Fruit fly (Drosophila melanogaster) whole organism, embryonic: ENCODE measurements around the gene CheA7a.

Source experiments
- Atf6 ChIP-seq: fragments of 200-800 bp; sonication (Bioruptor generic); IDR thresholded peaks from 2 replicates; pipeline ENCODE4 v1.3.6; 2022; ENCODE audit warnings: missing biosample characterization, missing genetic modification characterization
- Awh ChIP-seq: fragments of 200-800 bp; sonication (Bioruptor generic); IDR thresholded peaks from 2 replicates; pipeline ENCODE4, ENCODE4 v1.3.6; 2022; ENCODE audit warnings: missing biosample characterization, missing genetic modification characterization
- Bgb ChIP-seq: fragments of 200-800 bp; sonication (Bioruptor generic); IDR thresholded peaks from 2 replicates; pipeline ENCODE4 v1.3.6; 2022; ENCODE audit warnings: missing biosample characterization, missing genetic modification characterization; ENCODE audit not compliant: partially characterized antibody
- Blimp-1 ChIP-seq: fragments of 200-800 bp; sonication (Bioruptor generic); optimal IDR thresholded peaks from 3 replicates; lab custom pipeline; 2018; ENCODE audit warnings: missing biosample characterization, missing genetic modification characterization, mild to moderate bottlenecking, moderate library complexity, missing genetic modification reagents
- CG11398 ChIP-seq: fragments of 200-800 bp; sonication (Bioruptor generic); optimal IDR thresholded peaks from 2 replicates; lab custom pipeline; 2016; ENCODE audit warnings: missing biosample characterization, missing genetic modification characterization
- CG11456 ChIP-seq: fragments of 200-800 bp; sonication (Bioruptor generic); IDR thresholded peaks from 3 replicates; pipeline ENCODE4 v1.3.6; 2022; ENCODE audit warnings: missing biosample characterization, missing genetic modification characterization
- CG13624 ChIP-seq: fragments of 200-800 bp; sonication (Bioruptor generic); optimal IDR thresholded peaks from 2 replicates; lab custom pipeline; 2016; ENCODE audit warnings: missing biosample characterization, missing genetic modification characterization
- CG15011 ChIP-seq: fragments of 200-800 bp; sonication (Bioruptor generic); optimal IDR thresholded peaks from 3 replicates; lab custom pipeline; 2018; ENCODE audit warnings: missing biosample characterization, mild to moderate bottlenecking, missing genetic modification characterization
- CG17359 ChIP-seq: fragments of 200-800 bp; sonication (Bioruptor generic); optimal IDR thresholded peaks from 3 replicates; lab custom pipeline; 2018; ENCODE audit warnings: missing biosample characterization, mild to moderate bottlenecking, missing genetic modification characterization, moderate library complexity
- CG30403 ChIP-seq: fragments of 200-800 bp; sonication (Bioruptor generic); optimal IDR thresholded peaks from 3 replicates; lab custom pipeline; 2016; ENCODE audit warnings: missing biosample characterization, missing genetic modification characterization
- CG31365 ChIP-seq: fragments of 200-800 bp; sonication (Bioruptor generic); optimal IDR thresholded peaks from 2 replicates; lab custom pipeline; 2018; ENCODE audit warnings: missing biosample characterization, mild to moderate bottlenecking, missing genetic modification characterization
- CG32772 ChIP-seq: fragments of 200-800 bp; sonication (Bioruptor generic); IDR thresholded peaks from 2 replicates; pipeline ENCODE4 v1.3.6; 2022; ENCODE audit warnings: missing biosample characterization, missing genetic modification characterization
- CG3281 ChIP-seq: fragments of 200-800 bp; sonication (Bioruptor generic); optimal IDR thresholded peaks from 3 replicates; lab custom pipeline; 2017; ENCODE audit warnings: missing biosample characterization, mild to moderate bottlenecking, missing genetic modification characterization
- CG3847 ChIP-seq: fragments of 200-800 bp; sonication (Bioruptor generic); IDR thresholded peaks from 2 replicates; pipeline ENCODE4 v1.3.6; 2022; ENCODE audit warnings: missing biosample characterization, missing genetic modification characterization
- CG6683 ChIP-seq: fragments of 200-800 bp; sonication (Bioruptor generic); optimal IDR thresholded peaks from 2 replicates; lab custom pipeline; 2017; ENCODE audit warnings: missing biosample characterization, mild to moderate bottlenecking, missing genetic modification characterization, missing genetic modification reagents
- CG7786 ChIP-seq: fragments of 200-800 bp; sonication (Bioruptor generic); optimal IDR thresholded peaks from 2 replicates; lab custom pipeline; 2016; ENCODE audit warnings: missing biosample characterization, missing genetic modification characterization
- CG7928 ChIP-seq: fragments of 200-800 bp; sonication (Bioruptor generic); optimal IDR thresholded peaks from 2 replicates; lab custom pipeline; 2017; ENCODE audit warnings: missing biosample characterization, mild to moderate bottlenecking, missing genetic modification characterization
- CG9727 ChIP-seq: fragments of 200-800 bp; sonication (Bioruptor generic); optimal IDR thresholded peaks from 3 replicates; lab custom pipeline; 2017; ENCODE audit warnings: missing biosample characterization, mild to moderate bottlenecking, missing genetic modification characterization
- CG9876 ChIP-seq: fragments of 200-800 bp; sonication (Bioruptor generic); optimal IDR thresholded peaks from 2 replicates; lab custom pipeline; 2016; ENCODE audit warnings: missing biosample characterization, missing genetic modification characterization
- Dbx ChIP-seq: fragments of 200-800 bp; sonication (Bioruptor generic); IDR thresholded peaks from 3 replicates; pipeline ENCODE4 v1.3.6; 2022; ENCODE audit warnings: missing biosample characterization, missing genetic modification characterization
- Drgx ChIP-seq: fragments of 200-800 bp; sonication (Bioruptor generic); IDR thresholded peaks from 2 replicates; pipeline ENCODE4 v1.3.6; 2022; ENCODE audit warnings: missing biosample characterization, missing genetic modification characterization
- Hand ChIP-seq: fragments of 200-800 bp; sonication (Bioruptor generic); optimal IDR thresholded peaks from 2 replicates; lab custom pipeline; 2017; ENCODE audit warnings: mild to moderate bottlenecking, missing biosample characterization, missing genetic modification reagents, missing genetic modification characterization
- Hmr ChIP-seq: fragments of 200-800 bp; sonication (Bioruptor generic); optimal IDR thresholded peaks from 3 replicates; lab custom pipeline; 2017; ENCODE audit warnings: mild to moderate bottlenecking, missing biosample characterization, missing genetic modification reagents, missing genetic modification characterization
- MESR4 ChIP-seq: fragments of 200-800 bp; sonication (Bioruptor generic); optimal IDR thresholded peaks from 2 replicates; lab custom pipeline; 2018; ENCODE audit warnings: missing biosample characterization, mild to moderate bottlenecking, missing genetic modification characterization, moderate library complexity
- Meics ChIP-seq: fragments of 200-800 bp; sonication (Bioruptor generic); optimal IDR thresholded peaks from 2 replicates; lab custom pipeline; 2017; ENCODE audit warnings: missing biosample characterization, mild to moderate bottlenecking, missing genetic modification characterization
- Myb ChIP-seq: fragments of 200-800 bp; sonication (Bioruptor generic); optimal IDR thresholded peaks from 2 replicates; lab custom pipeline; 2016; ENCODE audit warnings: missing biosample characterization, missing genetic modification characterization
- NC2β ChIP-seq: fragments of 200-800 bp; sonication (Bioruptor generic); optimal IDR thresholded peaks from 2 replicates; lab custom pipeline; 2016; ENCODE audit warnings: missing biosample characterization, missing genetic modification characterization
- Oaz ChIP-seq: fragments of 200-800 bp; sonication (Bioruptor generic); IDR thresholded peaks from 2 replicates; pipeline ENCODE4 v1.3.6; 2022; ENCODE audit warnings: missing biosample characterization, missing genetic modification characterization
- Oli ChIP-seq: fragments of 200-800 bp; sonication (Bioruptor generic); optimal IDR thresholded peaks from 2 replicates; lab custom pipeline; 2018; ENCODE audit warnings: missing biosample characterization, mild to moderate bottlenecking, missing genetic modification characterization, moderate library complexity
- Usf ChIP-seq: fragments of 200-800 bp; sonication (Bioruptor generic); optimal IDR thresholded peaks from 2 replicates; lab custom pipeline; 2017; ENCODE audit warnings: missing genotype, missing biosample characterization, missing genetic modification characterization
- Xbp1 ChIP-seq: fragments of 200-800 bp; sonication (Bioruptor generic); optimal IDR thresholded peaks from 3 replicates; lab custom pipeline; 2016; ENCODE audit warnings: missing biosample characterization, mild to moderate bottlenecking, missing genetic modification characterization
- aop ChIP-seq: fragments of 200-800 bp; sonication (Bioruptor generic); IDR thresholded peaks from 2 replicates; pipeline ENCODE4 v1.3.6; 2022; ENCODE audit warnings: missing biosample characterization, missing genetic modification characterization
- bcd ChIP-seq: fragments of 200-800 bp; sonication (Bioruptor generic); optimal IDR thresholded peaks from 2 replicates; lab custom pipeline; 2017; ENCODE audit warnings: missing biosample characterization, mild to moderate bottlenecking, missing genetic modification characterization
- danr ChIP-seq: fragments of 200-800 bp; sonication (Bioruptor generic); IDR thresholded peaks from 2 replicates; pipeline ENCODE4 v1.3.6; 2022; ENCODE audit warnings: missing biosample characterization, missing genetic modification characterization
- en ChIP-seq: fragments of 200-800 bp; sonication (Bioruptor generic); optimal IDR thresholded peaks from 2 replicates; lab custom pipeline; 2016; ENCODE audit warnings: missing biosample characterization, missing genetic modification characterization
- ftz-f1 ChIP-seq: fragments of 200-800 bp; sonication (Bioruptor generic); optimal IDR thresholded peaks from 2 replicates; lab custom pipeline; 2016; ENCODE audit warnings: missing biosample characterization, missing genetic modification characterization
- her ChIP-seq: fragments of 200-800 bp; sonication (Bioruptor generic); optimal IDR thresholded peaks from 2 replicates; lab custom pipeline; 2016; ENCODE audit warnings: missing biosample characterization, missing genetic modification characterization
- jumu ChIP-seq: fragments of 200-800 bp; sonication (Bioruptor generic); optimal IDR thresholded peaks from 3 replicates; lab custom pipeline; 2016; ENCODE audit warnings: missing biosample characterization, missing genetic modification characterization
- kni ChIP-seq: fragments of 200-800 bp; sonication (Bioruptor generic); optimal IDR thresholded peaks from 3 replicates; lab custom pipeline; 2017; ENCODE audit warnings: mild to moderate bottlenecking, missing biosample characterization, missing genetic modification reagents, missing genetic modification characterization
- lov ChIP-seq, 2 experiments: fragments of 200-800 bp in 1 of 2; fragments of >200 bp in 1 of 2; sonication (Bioruptor generic) in 1 of 2; IDR thresholded peaks in 1 of 2; optimal IDR thresholded peaks in 1 of 2; 2 replicates in 1 of 2; 3 replicates in 1 of 2; pipeline versions ENCODE4 v1.3.6 to Lab custom; 2017 to 2022; ENCODE audit warnings: missing biosample characterization in 1 of 2, missing genetic modification characterization in 1 of 2
- nmo ChIP-seq: fragments of 200-800 bp; sonication (Bioruptor generic); optimal IDR thresholded peaks from 2 replicates; lab custom pipeline; 2018; ENCODE audit warnings: missing biosample characterization, mild to moderate bottlenecking, missing genetic modification characterization, moderate library complexity
- odd ChIP-seq: fragments of 200-800 bp; sonication (Bioruptor generic); optimal IDR thresholded peaks from 2 replicates; lab custom pipeline; 2017; ENCODE audit warnings: missing biosample characterization, mild to moderate bottlenecking, missing genetic modification characterization
- ro ChIP-seq: fragments of 200-800 bp; sonication (Bioruptor generic); IDR thresholded peaks from 2 replicates; pipeline ENCODE4 v1.3.6; 2022; ENCODE audit warnings: missing biosample characterization, missing genetic modification characterization
- row ChIP-seq: fragments of 200-800 bp; sonication (Bioruptor generic); IDR thresholded peaks from 3 replicates; pipeline ENCODE4 v1.3.6; 2022; ENCODE audit warnings: missing biosample characterization, missing genetic modification characterization
- sd ChIP-seq: fragments of 200-800 bp; sonication (Bioruptor generic); optimal IDR thresholded peaks from 3 replicates; lab custom pipeline; 2018; ENCODE audit warnings: missing biosample characterization, mild to moderate bottlenecking, missing genetic modification characterization, moderate library complexity
- sima ChIP-seq: fragments of 200-800 bp; sonication (Bioruptor generic); optimal IDR thresholded peaks from 2 replicates; lab custom pipeline; 2016; ENCODE audit warnings: missing biosample characterization, missing genetic modification characterization
- slp2 ChIP-seq: fragments of 200-800 bp; sonication (Bioruptor generic); optimal IDR thresholded peaks from 2 replicates; lab custom pipeline; 2016; ENCODE audit warnings: missing biosample characterization, missing genetic modification characterization
- ssp ChIP-seq: fragments of 200-800 bp; sonication (Bioruptor generic); IDR thresholded peaks from 2 replicates; pipeline ENCODE4 v1.3.6; 2022; ENCODE audit warnings: missing biosample characterization, missing genetic modification characterization
- tin ChIP-seq: fragments of 200-800 bp; sonication (Bioruptor generic); optimal IDR thresholded peaks from 3 replicates; lab custom pipeline; 2016; ENCODE audit warnings: missing biosample characterization, missing genetic modification characterization
- wdn ChIP-seq: fragments of 200-800 bp; sonication (Bioruptor generic); IDR thresholded peaks from 2 replicates; pipeline ENCODE4 v1.3.6; 2022; ENCODE audit warnings: missing biosample characterization, missing genetic modification characterization

Gene CheA7a

dm6 chrX:7332493-7332892 lies 45.4 kb upstream of the CheA7a start (continued):
- TF ChIP-seq row (GFP tag; lab: Robert Waterston, UW): peak; percentile 81
- peak; percentile 74 for TF ChIP-seq Hmr (GFP tag; lab: Kevin White, UChicago)
- TF ChIP-seq Bgb (GFP tag; lab: Robert Waterston, UW): no peak
- TF ChIP-seq wdn (GFP tag; lab: Robert Waterston, UW): peak; percentile 74
- TF ChIP-seq sd (tag; lab: Kevin White, UChicago): peak; percentile 54
- TF ChIP-seq CG7786: peak; percentile 73
- TF ChIP-seq CG30403 (GFP tag; lab: Kevin White, UChicago): peak; percentile 67
- peak; percentile 77 for TF ChIP-seq her (GFP tag; lab: Kevin White, UChicago)
- peak; percentile 46 for TF ChIP-seq Blimp-1 (GFP tag; lab: Kevin White, UChicago)
- TF ChIP-seq CG11456 (GFP tag; lab: Robert Waterston, UW): peak; percentile 72; the same call in 1 of the 3 replicates
- peak; percentile 28; the same call in 1 of the 2 replicates for TF ChIP-seq ssp
- peak; percentile 53 for TF ChIP-seq bcd (GFP tag; lab: Kevin White, UChicago)
- peak; percentile 51 for TF ChIP-seq en (GFP tag; lab: Kevin White, UChicago)
- TF ChIP-seq Drgx (GFP tag; lab: Robert Waterston, UW): no peak
- no peak for TF ChIP-seq MESR4 (GFP tag; lab: Kevin White, UChicago)
- peak; percentile 71 for TF ChIP-seq CG13624 (GFP tag; lab: Kevin White, UChicago)
- peak; percentile 53 for TF ChIP-seq nmo
- peak; percentile 73 for TF ChIP-seq slp2 (GFP tag; lab: Kevin White, UChicago)
- peak; percentile 43 for TF ChIP-seq jumu (GFP tag; lab: Kevin White, UChicago)
- peak; percentile 66 for TF ChIP-seq Oaz
- TF ChIP-seq ftz-f1 (GFP tag; lab: Kevin White, UChicago): peak; percentile 41
- TF ChIP-seq odd (GFP tag; lab: Kevin White, UChicago): peak; percentile 16
- TF ChIP-seq Xbp1 (GFP tag; lab: Kevin White, UChicago): peak; percentile 59
- peak; percentile 80 for TF ChIP-seq CG3281 (GFP tag; lab: Kevin White, UChicago)
- TF ChIP-seq CG17359: peak; percentile 52

dm6 chrX:7333298-7333743 lies 44.6 kb upstream of the CheA7a start:
- TF ChIP-seq CG7928 (no peak), tin (no peak), Oli (no peak), CG6683 (GFP tag; lab: Kevin White, UChicago) (no peak), CG9876 (GFP tag; lab: Kevin White, UChicago) (peak; percentile 24), CG17359 (peak; percentile 52), Usf (GFP tag; lab: Kevin White, UChicago) (no peak), CG9727 (GFP tag; lab: Kevin White, UChicago) (peak; percentile 33), Awh (peak; percentile 80), sima (GFP tag; lab: Kevin White, UChicago) (no peak), Myb (GFP tag; lab: Kevin White, UChicago) (no peak), Atf6 (GFP tag; lab: Robert Waterston, UW) (peak; percentile 54; the same call in 1 of the 2 replicates), CG11398 (GFP tag; lab: Kevin White, UChicago) (peak; percentile 55), Meics (no peak), lov (optimal IDR thresholded peaks at IDR 0.05; lab: Kevin White, UChicago) (no peak), lov (GFP tag; IDR thresholded peaks at IDR 0.05; lab: Robert Waterston, UW) (peak; percentile 42; the same call in 1 of the 3 replicates), Dbx (GFP tag; lab: Robert Waterston, UW) (0 out of 3 replicates have a peak, but pooled peaks have one; percentile 41), CG15011 (peak; percentile 5), CG7786 (no peak), Hmr (GFP tag; lab: Kevin White, UChicago) (no peak), danr (GFP tag; lab: Robert Waterston, UW) (no peak), kni (GFP tag; lab: Kevin White, UChicago) (peak; percentile 79), CG32772 (GFP tag; lab: Robert Waterston, UW) (no peak), NC2β (GFP tag; lab: Kevin White, UChicago) (peak; percentile 29), CG31365 (peak; percentile 12), Hand (GFP tag; lab: Kevin White, UChicago) (no peak), aop (GFP tag; lab: Robert Waterston, UW) (no peak), CG3847 (GFP tag; lab: Robert Waterston, UW) (no peak), ro (GFP tag; lab: Robert Waterston, UW) (no peak)
